ENCODE assay signal across 1 fruit fly cellular context in genomic region chr3R:22220814-22221213, dm6.
A peak's percentile ranks its signal among the peaks of the same experiment; 100 is the strongest.
TF ChIP-seq lines count a peak whose summit lies in the region.

No protein-coding gene starts in this region.

TF ChIP-seq in whole organism, embryonic, 481 proteins besides CTCF, POLR2A, EP300 and RAD21 (continued from another document and continues in another):
- TF ChIP-seq CG12744 (GFP tag; optimal IDR thresholded peaks at IDR 0.05; lab: Kevin White, UChicago) (no peak), slp2 (GFP tag; optimal IDR thresholded peaks at IDR 0.05; lab: Kevin White, UChicago) (no peak), cwo (GFP tag; optimal IDR thresholded peaks at IDR 0.05; lab: Kevin White, UChicago) (no peak), gcm2 (GFP tag; optimal IDR thresholded peaks at IDR 0.05; lab: Kevin White, UChicago) (no peak), ci (GFP tag; IDR thresholded peaks at IDR 0.05; lab: Robert Waterston, UW) (peak; percentile 76), peb (GFP tag; IDR thresholded peaks at IDR 0.05; lab: Robert Waterston, UW) (no peak), abd-A (tag; optimal IDR thresholded peaks at IDR 0.05; lab: Kevin White, UChicago) (no peak), CG6272 (GFP tag; IDR thresholded peaks at IDR 0.05; lab: Robert Waterston, UW) (no peak), eve (GFP tag; optimal IDR thresholded peaks at IDR 0.05; lab: Kevin White, UChicago) (no peak), fd64A (GFP tag; optimal IDR thresholded peaks at IDR 0.05; lab: Kevin White, UChicago) (no peak), E2f2 (GFP tag; IDR thresholded peaks at IDR 0.05; lab: Robert Waterston, UW) (no peak), CG34224 (GFP tag; IDR thresholded peaks at IDR 0.05; lab: Robert Waterston, UW; ENCODE audit: partially characterized antibody) (no peak), nom (GFP tag; optimal IDR thresholded peaks at IDR 0.05; lab: Kevin White, UChicago) (no peak), vnd (GFP tag; IDR thresholded peaks at IDR 0.05; lab: Robert Waterston, UW; ENCODE audit: partially characterized antibody) (no peak), Doc3 (GFP tag; IDR thresholded peaks at IDR 0.05; lab: Robert Waterston, UW; ENCODE audit: partially characterized antibody) (no peak), CG4282 (GFP tag; optimal IDR thresholded peaks at IDR 0.05; lab: Kevin White, UChicago) (no peak), amos (GFP tag; IDR thresholded peaks at IDR 0.05; lab: Robert Waterston, UW; ENCODE audit: partially characterized antibody) (no peak), B-H1 (GFP tag; IDR thresholded peaks at IDR 0.05; lab: Robert Waterston, UW) (no peak), CG12391 (tag; optimal IDR thresholded peaks at IDR 0.05; lab: Kevin White, UChicago) (peak; percentile 42), CG15479 (GFP tag; optimal IDR thresholded peaks at IDR 0.05; lab: Kevin White, UChicago) (no peak), Dbx (GFP tag; IDR thresholded peaks at IDR 0.05; lab: Robert Waterston, UW) (no peak), Dip2 (GFP tag; IDR thresholded peaks at IDR 0.05; lab: Robert Waterston, UW) (no peak), Hr3 (GFP tag; optimal IDR thresholded peaks at IDR 0.05; lab: Kevin White, UChicago) (no peak), CG4730 (GFP tag; IDR thresholded peaks at IDR 0.05; lab: Robert Waterston, UW) (no peak), Stat92E (GFP tag; optimal IDR thresholded peaks at IDR 0.05; lab: Kevin White, UChicago) (no peak), toy (GFP tag; IDR thresholded peaks at IDR 0.05; lab: Robert Waterston, UW) (no peak), chif (GFP tag; optimal IDR thresholded peaks at IDR 0.05; lab: Kevin White, UChicago) (no peak), pros (GFP tag; optimal IDR thresholded peaks at IDR 0.05; lab: Kevin White, UChicago) (no peak), chinmo (GFP tag; IDR thresholded peaks at IDR 0.05; lab: Robert Waterston, UW; ENCODE audit: partially characterized antibody) (no peak), gsb-n (tag; optimal IDR thresholded peaks at IDR 0.05; lab: Kevin White, UChicago) (peak; percentile 9), gem (tag; optimal IDR thresholded peaks at IDR 0.05; lab: Kevin White, UChicago) (peak; percentile 55), CG43689 (GFP tag; IDR thresholded peaks at IDR 0.05; lab: Robert Waterston, UW) (no peak), CG8765 (GFP tag; IDR thresholded peaks at IDR 0.05; lab: Robert Waterston, UW) (no peak), Ravus (GFP tag; IDR thresholded peaks at IDR 0.05; lab: Robert Waterston, UW) (no peak), inv (GFP tag; IDR thresholded peaks at IDR 0.05; lab: Robert Waterston, UW; ENCODE audit: partially characterized antibody) (no peak), nmo (GFP tag; optimal IDR thresholded peaks at IDR 0.05; lab: Kevin White, UChicago) (no peak), eyg (GFP tag; optimal IDR thresholded peaks at IDR 0.05; lab: Kevin White, UChicago) (no peak), CG6689 (GFP tag; IDR thresholded peaks at IDR 0.05; lab: Robert Waterston, UW) (no peak; the same call in 1 of the 2 replicates), vfl (GFP tag; optimal IDR thresholded peaks at IDR 0.05; lab: Kevin White, UChicago) (no peak), GATAe (GFP tag; conservative IDR thresholded peaks at IDR 0.05; lab: Robert Waterston, UW) (no peak), scrt (GFP tag; optimal IDR thresholded peaks at IDR 0.05; lab: Kevin White, UChicago) (no peak), CkIIα-i1 (GFP tag; IDR thresholded peaks at IDR 0.05; lab: Robert Waterston, UW) (no peak), CG10267 (tag; optimal IDR thresholded peaks at IDR 0.05; lab: Kevin White, UChicago) (peak; percentile 5), jigr1 (GFP tag; IDR thresholded peaks at IDR 0.05; lab: Robert Waterston, UW) (no peak), Hr39 (optimal IDR thresholded peaks at IDR 0.05; lab: Kevin White, UChicago) (no peak), CG8478 (optimal IDR thresholded peaks at IDR 0.05; lab: Kevin White, UChicago) (no peak), sd (tag; optimal IDR thresholded peaks at IDR 0.05; lab: Kevin White, UChicago) (no peak), org-1 (GFP tag; optimal IDR thresholded peaks at IDR 0.05; lab: Kevin White, UChicago) (no peak), jing (GFP tag; optimal IDR thresholded peaks at IDR 0.05; lab: Kevin White, UChicago) (peak; percentile 16), Fer2 (tag; optimal IDR thresholded peaks at IDR 0.05; lab: Kevin White, UChicago) (no peak), CG18619 (GFP tag; optimal IDR thresholded peaks at IDR 0.05; lab: Kevin White, UChicago) (no peak), CG11696 (GFP tag; IDR thresholded peaks at IDR 0.05; lab: Robert Waterston, UW) (peak; percentile 45; the same call in 1 of the 2 replicates), p53 (GFP tag; optimal IDR thresholded peaks at IDR 0.05; lab: Kevin White, UChicago) (no peak), slou (GFP tag; optimal IDR thresholded peaks at IDR 0.05; lab: Kevin White, UChicago) (no peak), CG14965 (GFP tag; optimal IDR thresholded peaks at IDR 0.05; lab: Kevin White, UChicago; ENCODE audit: borderline replicate concordance) (no peak), TFAM (GFP tag; optimal IDR thresholded peaks at IDR 0.05; lab: Kevin White, UChicago) (no peak), sima (GFP tag; optimal IDR thresholded peaks at IDR 0.05; lab: Kevin White, UChicago) (no peak), zen (tag; optimal IDR thresholded peaks at IDR 0.05; lab: Kevin White, UChicago) (no peak), esg (GFP tag; conservative IDR thresholded peaks at IDR 0.05; lab: Robert Waterston, UW) (0 out of 2 replicates have a peak, but pooled peaks have one; percentile 19), yki (optimal IDR thresholded peaks at IDR 0.05; lab: Kevin White, UChicago) (no peak), gce (GFP tag; IDR thresholded peaks at IDR 0.05; lab: Robert Waterston, UW) (no peak), Max (GFP tag; optimal IDR thresholded peaks at IDR 0.05; lab: Kevin White, UChicago) (no peak), Mrtf (GFP tag; IDR thresholded peaks at IDR 0.05; lab: Robert Waterston, UW) (no peak), kah (GFP tag; optimal IDR thresholded peaks at IDR 0.05; lab: Kevin White, UChicago) (no peak), D (optimal IDR thresholded peaks at IDR 0.05; lab: Kevin White, UChicago) (no peak), D (GFP tag; optimal IDR thresholded peaks at IDR 0.05; lab: Kevin White, UChicago) (peak; percentile 15), CG13624 (GFP tag; optimal IDR thresholded peaks at IDR 0.05; lab: Kevin White, UChicago) (no peak), CG17359 (tag; optimal IDR thresholded peaks at IDR 0.05; lab: Kevin White, UChicago) (peak; percentile 71), Deaf1 (tag; optimal IDR thresholded peaks at IDR 0.05; lab: Kevin White, UChicago) (no peak), Eip74EF (GFP tag; optimal IDR thresholded peaks at IDR 0.05; lab: Kevin White, UChicago) (no peak), E2f1 (GFP tag; IDR thresholded peaks at IDR 0.05; lab: Robert Waterston, UW) (no peak), Trl (optimal IDR thresholded peaks at IDR 0.05; lab: Kevin White, UChicago) (no peak), Trl (GFP tag; optimal IDR thresholded peaks at IDR 0.05; lab: Kevin White, UChicago) (no peak), hb (GFP tag; IDR thresholded peaks at IDR 0.05; lab: Robert Waterston, UW; ENCODE audit: partially characterized antibody) (no peak), Oli (tag; optimal IDR thresholded peaks at IDR 0.05; lab: Kevin White, UChicago) (peak; percentile 57), CG12104 (GFP tag; optimal IDR thresholded peaks at IDR 0.05; lab: Kevin White, UChicago) (no peak), CG12071 (GFP tag; optimal IDR thresholded peaks at IDR 0.05; lab: Kevin White, UChicago) (no peak), CG17829 (tag; optimal IDR thresholded peaks at IDR 0.05; lab: Kevin White, UChicago) (no peak), btn (GFP tag; optimal IDR thresholded peaks at IDR 0.05; lab: Kevin White, UChicago) (no peak), oc (tag; optimal IDR thresholded peaks at IDR 0.05; lab: Kevin White, UChicago) (peak; percentile 44), CG10654 (GFP tag; optimal IDR thresholded peaks at IDR 0.05; lab: Kevin White, UChicago) (no peak), CG3281 (GFP tag; optimal IDR thresholded peaks at IDR 0.05; lab: Kevin White, UChicago) (no peak), CG4424 (GFP tag; optimal IDR thresholded peaks at IDR 0.05; lab: Kevin White, UChicago) (no peak), CG11093 (GFP tag; IDR thresholded peaks at IDR 0.05; lab: Robert Waterston, UW) (0 out of 3 replicates have a peak, but pooled peaks have one; percentile 17), Camta (GFP tag; optimal IDR thresholded peaks at IDR 0.05; lab: Kevin White, UChicago) (no peak), fd96Cb (tag; optimal IDR thresholded peaks at IDR 0.05; lab: Kevin White, UChicago) (peak; percentile 68), ems (GFP tag; optimal IDR thresholded peaks at IDR 0.05; lab: Kevin White, UChicago) (no peak), CG8359 (GFP tag; optimal IDR thresholded peaks at IDR 0.05; lab: Kevin White, UChicago; ENCODE audit: borderline replicate concordance) (no peak), sug (tag; optimal IDR thresholded peaks at IDR 0.05; lab: Kevin White, UChicago) (no peak), Hand (GFP tag; optimal IDR thresholded peaks at IDR 0.05; lab: Kevin White, UChicago) (no peak), Scr (GFP tag; IDR thresholded peaks at IDR 0.05; lab: Robert Waterston, UW; ENCODE audit: partially characterized antibody) (no peak), HLH4C (GFP tag; IDR thresholded peaks at IDR 0.05; lab: Robert Waterston, UW; ENCODE audit: partially characterized antibody) (no peak), CG6683 (GFP tag; optimal IDR thresholded peaks at IDR 0.05; lab: Kevin White, UChicago) (no peak), CG2199 (GFP tag; IDR thresholded peaks at IDR 0.05; lab: Robert Waterston, UW) (0 out of 3 replicates have a peak, but pooled peaks have one; percentile 17), br (optimal IDR thresholded peaks at IDR 0.05; lab: Kevin White, UChicago) (no peak), CG2116 (GFP tag; optimal IDR thresholded peaks at IDR 0.05; lab: Kevin White, UChicago) (no peak), CG17802 (tag; optimal IDR thresholded peaks at IDR 0.05; lab: Kevin White, UChicago) (no peak), fu2 (GFP tag; optimal IDR thresholded peaks at IDR 0.05; lab: Kevin White, UChicago) (no peak), bowl (GFP tag; IDR thresholded peaks at IDR 0.05; lab: Robert Waterston, UW) (no peak), CG31365 (tag; optimal IDR thresholded peaks at IDR 0.05; lab: Kevin White, UChicago) (no peak), disco-r (GFP tag; optimal IDR thresholded peaks at IDR 0.05; lab: Kevin White, UChicago) (no peak), lmd (GFP tag; IDR thresholded peaks at IDR 0.05; lab: Robert Waterston, UW) (no peak), unpg (GFP tag; optimal IDR thresholded peaks at IDR 0.05; lab: Kevin White, UChicago) (peak; percentile 37), ab (GFP tag; optimal IDR thresholded peaks at IDR 0.05; lab: Kevin White, UChicago) (no peak), ara (GFP tag; IDR thresholded peaks at IDR 0.05; lab: Robert Waterston, UW) (no peak), CG31388 (GFP tag; optimal IDR thresholded peaks at IDR 0.05; lab: Kevin White, UChicago) (no peak), PHDP (tag; optimal IDR thresholded peaks at IDR 0.05; lab: Kevin White, UChicago) (peak; percentile 45), CHES-1-like (GFP tag; optimal IDR thresholded peaks at IDR 0.05; lab: Kevin White, UChicago) (no peak), pfk (GFP tag; optimal IDR thresholded peaks at IDR 0.05; lab: Kevin White, UChicago) (no peak), sens-2 (GFP tag; IDR thresholded peaks at IDR 0.05; lab: Robert Waterston, UW) (0 out of 2 replicates have a peak, but pooled peaks have one; percentile 14), Vsx1 (GFP tag; optimal IDR thresholded peaks at IDR 0.05; lab: Kevin White, UChicago) (no peak), so (GFP tag; IDR thresholded peaks at IDR 0.05; lab: Robert Waterston, UW) (no peak), CG3407 (GFP tag; optimal IDR thresholded peaks at IDR 0.05; lab: Kevin White, UChicago) (no peak), exex (tag; optimal IDR thresholded peaks at IDR 0.05; lab: Kevin White, UChicago) (no peak), ssp (GFP tag; IDR thresholded peaks at IDR 0.05; lab: Robert Waterston, UW) (no peak), CG14860 (GFP tag; IDR thresholded peaks at IDR 0.05; lab: Robert Waterston, UW; ENCODE audit: partially characterized antibody) (no peak), CG1529 (GFP tag; optimal IDR thresholded peaks at IDR 0.05; lab: Kevin White, UChicago) (no peak), CG10543 (GFP tag; optimal IDR thresholded peaks at IDR 0.05; lab: Kevin White, UChicago) (no peak), Sry-δ (GFP tag; optimal IDR thresholded peaks at IDR 0.05; lab: Kevin White, UChicago) (no peak), kay (GFP tag; optimal IDR thresholded peaks at IDR 0.05; lab: Kevin White, UChicago) (no peak), Dad (GFP tag; optimal IDR thresholded peaks at IDR 0.05; lab: Kevin White, UChicago) (no peak), hbn (GFP tag; IDR thresholded peaks at IDR 0.05; lab: Robert Waterston, UW; ENCODE audit: partially characterized antibody) (no peak), gsb (GFP tag; IDR thresholded peaks at IDR 0.05; lab: Robert Waterston, UW) (no peak), CG9215 (GFP tag; IDR thresholded peaks at IDR 0.05; lab: Robert Waterston, UW) (no peak), en (GFP tag; optimal IDR thresholded peaks at IDR 0.05; lab: Kevin White, UChicago) (no peak), lov (optimal IDR thresholded peaks at IDR 0.05; lab: Kevin White, UChicago) (no peak), lov (GFP tag; IDR thresholded peaks at IDR 0.05; lab: Robert Waterston, UW) (no peak), CG3838 (GFP tag; optimal IDR thresholded peaks at IDR 0.05; lab: Kevin White, UChicago) (no peak), CG3847 (GFP tag; IDR thresholded peaks at IDR 0.05; lab: Robert Waterston, UW) (no peak), knrl (GFP tag; IDR thresholded peaks at IDR 0.05; lab: Robert Waterston, UW; ENCODE audit: partially characterized antibody) (no peak), Taf1 (GFP tag; IDR thresholded peaks at IDR 0.05; lab: Robert Waterston, UW) (no peak), CG15011 (GFP tag; optimal IDR thresholded peaks at IDR 0.05; lab: Kevin White, UChicago) (no peak), CG16815 (GFP tag; optimal IDR thresholded peaks at IDR 0.05; lab: Kevin White, UChicago) (no peak), gcm (GFP tag; optimal IDR thresholded peaks at IDR 0.05; lab: Kevin White, UChicago) (no peak), CG12299 (tag; optimal IDR thresholded peaks at IDR 0.05; lab: Kevin White, UChicago) (no peak), tup (GFP tag; optimal IDR thresholded peaks at IDR 0.05; lab: Kevin White, UChicago) (no peak), schlank (tag; optimal IDR thresholded peaks at IDR 0.05; lab: Kevin White, UChicago) (no peak), sr (GFP tag; IDR thresholded peaks at IDR 0.05; lab: Robert Waterston, UW) (no peak)
